Fruit fly (Drosophila melanogaster) whole organism, embryonic: ENCODE results near the gene CG4537.

ENCODE experiments used
- CG10565 ChIP-seq: fragments of 200-800 bp; sonication (Bioruptor generic); optimal IDR thresholded peaks from 3 replicates; lab custom pipeline; 2016; ENCODE audit warnings: missing biosample characterization, mild to moderate bottlenecking, missing genetic modification characterization
- CG2875 ChIP-seq: fragments of 200-800 bp; sonication (Bioruptor generic); optimal IDR thresholded peaks from 2 replicates; lab custom pipeline; 2017; ENCODE audit warnings: missing biosample characterization, mild to moderate bottlenecking, missing genetic modification characterization, missing genetic modification reagents
- CG4617 ChIP-seq: fragments of 200-800 bp; sonication (Bioruptor generic); optimal IDR thresholded peaks from 3 replicates; lab custom pipeline; 2016; ENCODE audit warnings: missing biosample characterization, missing genetic modification characterization, borderline replicate concordance
- CG8388 ChIP-seq: fragments of 200-800 bp; sonication (Bioruptor generic); optimal IDR thresholded peaks from 2 replicates; lab custom pipeline; 2019; ENCODE audit warnings: missing biosample characterization, mild to moderate bottlenecking, missing genetic modification characterization, moderate library complexity
- Eip74EF ChIP-seq, 2 experiments: fragments of 200-800 bp in 1 of 2; fragments of >200 bp in 1 of 2; sonication (Bioruptor generic) in 1 of 2; optimal IDR thresholded peaks; 2 replicates each; lab custom pipeline; 2017 to 2019; ENCODE audit warnings: missing biosample characterization in 2 of 2, missing genetic modification characterization in 2 of 2, mild to moderate bottlenecking in 1 of 2, moderate library complexity in 1 of 2
- GATAe ChIP-seq: fragments of 200-800 bp; sonication (Bioruptor generic); conservative IDR thresholded peaks from 2 replicates; pipeline ENCODE4 v1.3.6; 2022; ENCODE audit warnings: missing biosample characterization, missing genetic modification characterization
- HmgD ChIP-seq: fragments of 200-800 bp; sonication (Bioruptor generic); optimal IDR thresholded peaks from 3 replicates; lab custom pipeline; 2016; ENCODE audit warnings: missing biosample characterization, missing genetic modification characterization
- Hsf ChIP-seq: fragments of 200-800 bp; sonication (Bioruptor generic); optimal IDR thresholded peaks from 3 replicates; lab custom pipeline; 2016; ENCODE audit warnings: missing biosample characterization, missing genetic modification characterization
- Sin3A ChIP-seq: fragments of >200 bp; optimal IDR thresholded peaks from 2 replicates; lab custom pipeline; 2018
- bigmax ChIP-seq: fragments of 200-800 bp; sonication (Bioruptor generic); optimal IDR thresholded peaks from 2 replicates; lab custom pipeline; 2018; ENCODE audit warnings: missing biosample characterization, mild to moderate bottlenecking, missing genetic modification characterization
- en ChIP-seq: fragments of 200-800 bp; sonication (Bioruptor generic); optimal IDR thresholded peaks from 2 replicates; lab custom pipeline; 2016; ENCODE audit warnings: missing biosample characterization, missing genetic modification characterization
- gce ChIP-seq: fragments of 200-800 bp; sonication (Bioruptor generic); IDR thresholded peaks from 3 replicates; pipeline ENCODE4 v1.3.6; 2022; ENCODE audit warnings: missing biosample characterization, missing genetic modification characterization
- pan ChIP-seq, 4 experiments: fragments of >200 bp in 3 of 4; fragments of 200-800 bp in 1 of 4; sonication (Bioruptor generic) in 1 of 4; optimal IDR thresholded peaks in 3 of 4; IDR thresholded peaks in 1 of 4; 2 replicates each; pipeline versions ENCODE4 v1.3.6 to Lab custom; 2017 to 2022; ENCODE audit warnings: missing biosample characterization in 2 of 4, missing genetic modification characterization in 2 of 4, mixed read lengths in 1 of 4
- phol ChIP-seq: fragments of 200-800 bp; sonication (Bioruptor generic); optimal IDR thresholded peaks from 3 replicates; lab custom pipeline; 2018; ENCODE audit warnings: missing biosample characterization, mild to moderate bottlenecking, missing genetic modification characterization, moderate library complexity

- TF ChIP-seq HmgD (GFP tag; lab: Kevin White, UChicago) (no peak), Sin3A (lab: Kevin White, UChicago) (no peak), bigmax (GFP tag; lab: Kevin White, UChicago) (no peak), Eip74EF (GFP tag; optimal IDR thresholded peaks at IDR 0.05; lab: Kevin White, UChicago) (no peak), GATAe (GFP tag; lab: Robert Waterston, UW) (no peak), CG4617 (GFP tag; lab: Kevin White, UChicago) (no peak), Hsf (GFP tag; lab: Kevin White, UChicago) (no peak), gce (GFP tag; lab: Robert Waterston, UW) (no peak), CG10565 (GFP tag; lab: Kevin White, UChicago) (no peak), en (no peak), CG2875 (GFP tag; lab: Kevin White, UChicago) (no peak), phol (tag; lab: Kevin White, UChicago) (peak; percentile 49), pan (optimal IDR thresholded peaks at IDR 0.05; lab: Kevin White, UChicago) (no peak), pan (GFP tag; optimal IDR thresholded peaks at IDR 0.05 in 1 of 2, IDR thresholded peaks at IDR 0.05 in 1 of 2) (peak in 1 of 2 experiments; percentile 64), CG8388 (GFP tag; lab: Kevin White, UChicago) (peak; percentile 41)
These were observed 21.1 kb downstream of the CG4537 start for dm6 chr2L:9911783-9912182.
